Worm (Caenorhabditis elegans): Measurements from ENCODE around the gene eat-20.

The eat-20 gene

ce11 chrX:15547896-15548295 lies 38.1 kb downstream of the eat-20 start:
- TF ChIP-seq ztf-7 (tag; optimal IDR thresholded peaks at IDR 0.05): no peak
- no peak for TF ChIP-seq F26F4.8 (GFP tag; conservative IDR thresholded peaks at IDR 0.05)
- no peak for TF ChIP-seq nhr-237 (tag; optimal IDR thresholded peaks at IDR 0.05)
- no peak for TF ChIP-seq F49E8.2 (tag; optimal IDR thresholded peaks at IDR 0.05; ENCODE audit: borderline replicate concordance)
- no peak for TF ChIP-seq ceh-82 (tag; optimal IDR thresholded peaks at IDR 0.05)
- TF ChIP-seq rbr-2 (tag; optimal IDR thresholded peaks at IDR 0.05): no peak
- no peak for TF ChIP-seq mxl-3 (GFP tag; optimal IDR thresholded peaks at IDR 0.05)
- TF ChIP-seq cey-2 (tag; optimal IDR thresholded peaks at IDR 0.05; ENCODE audit: borderline replicate concordance, insufficient read depth): no peak
- TF ChIP-seq arid-1 (GFP tag; conservative IDR thresholded peaks at IDR 0.05): no peak
- TF ChIP-seq fkh-10 (GFP tag; optimal IDR thresholded peaks at IDR 0.05): no peak
- no peak for TF ChIP-seq set-16 (GFP tag; IDR thresholded peaks at IDR 0.05)
- TF ChIP-seq nhr-10 (tag; optimal IDR thresholded peaks at IDR 0.05): no peak

DNA sequence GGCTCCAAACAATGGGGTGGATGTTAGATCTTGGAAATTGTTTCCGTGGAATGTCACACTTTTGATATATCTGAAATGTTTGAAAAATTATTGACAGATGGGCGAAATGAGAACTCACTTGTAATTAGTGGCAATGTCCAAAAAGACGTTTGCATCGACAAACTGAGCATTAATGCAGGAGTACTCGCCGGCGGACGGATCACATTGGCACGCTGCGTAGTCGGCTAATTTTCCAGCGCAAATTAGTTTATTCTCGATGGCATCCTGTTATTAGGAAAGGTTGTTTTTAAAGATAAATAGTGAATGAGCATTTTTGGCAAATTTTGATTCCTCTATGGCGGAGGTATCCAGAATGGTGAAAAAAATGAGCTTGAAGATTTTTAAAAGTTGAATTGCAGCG lies 41.0 kb downstream of the eat-20 start:
- TF ChIP-seq Y48G9A.11 (GFP tag; IDR thresholded peaks at IDR 0.05) (no peak), unc-62 (GFP tag; optimal IDR thresholded peaks at IDR 0.05 in 1 of 2) (no peak), unc-62 (tag; optimal IDR thresholded peaks at IDR 0.05) (no peak), saeg-2 (GFP tag; IDR thresholded peaks at IDR 0.05) (no peak), duxl-1 (tag; optimal IDR thresholded peaks at IDR 0.05; ENCODE audit: poor library complexity) (no peak), ZK546.5 (tag; optimal IDR thresholded peaks at IDR 0.05) (no peak), ceh-62 (tag; optimal IDR thresholded peaks at IDR 0.05) (no peak), set-16 (GFP tag; IDR thresholded peaks at IDR 0.05) (no peak), egl-43 (GFP tag; IDR thresholded peaks at IDR 0.05) (no peak), F37D6.2 (tag; optimal IDR thresholded peaks at IDR 0.05) (no peak), zip-2 (tag; optimal IDR thresholded peaks at IDR 0.05) (no peak), spr-1 (tag; optimal IDR thresholded peaks at IDR 0.05) (no peak), ctbp-1 (GFP tag; IDR thresholded peaks at IDR 0.05) (no peak), F26F4.8 (GFP tag; conservative IDR thresholded peaks at IDR 0.05) (no peak)

- peak in 1 of 2 experiments; percentile 38 for TF ChIP-seq unc-62 (GFP tag; optimal IDR thresholded peaks at IDR 0.05 in 1 of 2)
- TF ChIP-seq unc-62 (tag; optimal IDR thresholded peaks at IDR 0.05): no peak
- no peak for TF ChIP-seq F26F4.8 (GFP tag; conservative IDR thresholded peaks at IDR 0.05)
- no peak for TF ChIP-seq fkh-10 (GFP tag; optimal IDR thresholded peaks at IDR 0.05)
- TF ChIP-seq nhr-28 (tag; optimal IDR thresholded peaks at IDR 0.05): no peak
- no peak for TF ChIP-seq zag-1 (tag; optimal IDR thresholded peaks at IDR 0.05)
- no peak for TF ChIP-seq R02D3.7 (tag; optimal IDR thresholded peaks at IDR 0.05)
- TF ChIP-seq ZK337.2 (GFP tag; IDR thresholded peaks at IDR 0.05): no peak
- TF ChIP-seq zfp-2 (tag; optimal IDR thresholded peaks at IDR 0.05): no peak
- TF ChIP-seq nhr-25 (tag; optimal IDR thresholded peaks at IDR 0.05; ENCODE audit: borderline replicate concordance, insufficient read depth): no peak
Observed at ce11 chrX:15552024-15552769, 42.4 kb downstream of the eat-20 start.

DNA sequence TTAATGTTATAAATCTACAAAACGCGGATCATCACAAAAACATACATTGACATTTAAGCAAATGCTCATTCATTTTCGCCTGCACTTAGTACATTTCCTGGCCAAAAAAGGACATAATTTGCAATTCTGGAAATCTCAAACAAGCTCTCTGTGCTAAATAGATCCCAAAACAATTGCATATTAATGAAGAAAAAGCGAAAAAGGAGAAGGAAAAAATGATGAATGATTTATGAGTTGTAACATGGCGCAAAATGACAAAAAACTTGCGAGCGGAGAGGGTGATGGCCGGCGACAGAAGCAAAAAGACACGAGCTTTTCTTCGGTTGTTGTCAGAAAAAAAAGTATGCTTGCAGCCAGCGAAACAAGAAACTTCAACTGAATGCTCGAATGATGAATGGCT lies 45.1 kb downstream of the eat-20 start:
- TF ChIP-seq hlh-30 (tag; optimal IDR thresholded peaks at IDR 0.05; ENCODE audit: insufficient read depth) (peak; percentile 41), ceh-20 (GFP tag; IDR thresholded peaks at IDR 0.05) (peak; percentile 57; the same call in 1 of the 2 replicates), nhr-11 (tag; optimal IDR thresholded peaks at IDR 0.05) (no peak), D1046.2 (GFP tag; IDR thresholded peaks at IDR 0.05) (no peak), aha-1 (tag) (peak; percentile 51)
